Worm (Caenorhabditis elegans): Measurements from ENCODE around the gene C45B11.6.

ce11 chrV:11076403-11076802 is 32.5 kb downstream of the C45B11.6 start:
- TF ChIP-seq pha-4 (tag; optimal IDR thresholded peaks at IDR 0.05) (no peak), snpc-4 (tag; optimal IDR thresholded peaks at IDR 0.05) (no peak), unc-39 (tag; optimal IDR thresholded peaks at IDR 0.05) (no peak), M03D4.4 (tag; optimal IDR thresholded peaks at IDR 0.05) (no peak), ces-1 (GFP tag; optimal IDR thresholded peaks at IDR 0.05) (no peak), nhr-2 (tag; optimal IDR thresholded peaks at IDR 0.05) (no peak), flh-1 (GFP tag; optimal IDR thresholded peaks at IDR 0.05) (no peak), unc-62 (GFP tag; optimal IDR thresholded peaks at IDR 0.05) (no peak), ceh-43 (GFP tag; optimal IDR thresholded peaks at IDR 0.05) (no peak), lsy-2 (tag; optimal IDR thresholded peaks at IDR 0.05) (no peak), mep-1 (tag; optimal IDR thresholded peaks at IDR 0.05) (no peak), nhr-12 (tag; optimal IDR thresholded peaks at IDR 0.05) (no peak), nhr-76 (tag; optimal IDR thresholded peaks at IDR 0.05) (no peak)

All from whole organism, mixed stage, embryonic.